Worm (Caenorhabditis elegans) whole organism, L4/young adult: ENCODE measurements around the gene Y62H9A.11.

Experiments
- dao-5 ChIP-seq: sonication (generic microtip); optimal IDR thresholded peaks from 2 replicates; lab custom pipeline; 2016; ENCODE audit warnings: missing genotype, missing genetic modification characterization, moderate library complexity, missing compliant biosample characterization
- him-1 ChIP-seq: sonication (generic microtip); optimal IDR thresholded peaks from 2 replicates; lab custom pipeline; 2016; ENCODE audit warnings: missing genotype, missing genetic modification reagents, missing genetic modification characterization, missing compliant biosample characterization

DNA sequence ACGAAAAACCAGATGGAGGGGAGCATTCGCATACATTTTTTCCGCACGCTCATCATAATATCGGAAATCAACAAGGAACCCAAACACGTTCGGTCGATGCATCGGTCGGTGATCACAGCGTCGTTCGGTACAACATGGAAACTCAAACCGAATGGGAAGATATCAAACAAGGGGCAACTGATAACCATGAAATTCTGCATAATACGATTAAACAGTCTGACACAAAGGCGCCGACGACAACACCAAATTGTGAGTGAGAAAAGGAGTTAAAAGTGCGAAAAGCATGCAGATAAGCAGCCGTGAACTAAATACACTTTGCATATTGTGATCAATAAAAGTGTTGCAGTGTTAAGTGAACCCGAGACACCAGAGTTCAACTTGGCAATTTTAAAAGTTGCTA is 18.1 kb upstream of the Y62H9A.11 start:
- TF ChIP-seq him-1 (tag; lab: Kevin White, UChicago) (no peak), dao-5 (tag; lab: Kevin White, UChicago) (no peak)
